Worm (Caenorhabditis elegans): ENCODE results near the gene svop-1.

ce11 chrIII:8866038-8866437, 19.2 kb downstream of the svop-1 start:
- TF ChIP-seq him-1 (tag; optimal IDR thresholded peaks at IDR 0.05) (no peak), dao-5 (tag; optimal IDR thresholded peaks at IDR 0.05) (no peak)

All from whole organism, L4/young adult.